Worm (Caenorhabditis elegans): ENCODE results near the gene sgnh-1.

Gene sgnh-1

ce11 chrIV:4864524-4864923 is 25.2 kb upstream of the sgnh-1 start:
- no peak for TF ChIP-seq eor-1 (tag; optimal IDR thresholded peaks at IDR 0.05)
- no peak for TF ChIP-seq ztf-4 (tag; optimal IDR thresholded peaks at IDR 0.05)
- TF ChIP-seq fkh-10 (GFP tag; optimal IDR thresholded peaks at IDR 0.05) = no peak
- no peak for TF ChIP-seq mml-1 (tag; optimal IDR thresholded peaks at IDR 0.05)
- no peak for TF ChIP-seq R02D3.7 (tag; optimal IDR thresholded peaks at IDR 0.05)
- no peak for TF ChIP-seq egl-5 (tag; optimal IDR thresholded peaks at IDR 0.05)
- TF ChIP-seq sea-2 (GFP tag; optimal IDR thresholded peaks at IDR 0.05) = no peak
- TF ChIP-seq fkh-2 (tag; optimal IDR thresholded peaks at IDR 0.05) = no peak
- no peak for TF ChIP-seq hmg-11 (tag; optimal IDR thresholded peaks at IDR 0.05)
- TF ChIP-seq nhr-76 (tag; optimal IDR thresholded peaks at IDR 0.05) = no peak
- TF ChIP-seq unc-39 (tag; optimal IDR thresholded peaks at IDR 0.05) = no peak
- no peak for TF ChIP-seq skn-1 (tag; optimal IDR thresholded peaks at IDR 0.05)
- no peak for TF ChIP-seq mdl-1 (tag; optimal IDR thresholded peaks at IDR 0.05)
- no peak for TF ChIP-seq tbx-2 (tag; optimal IDR thresholded peaks at IDR 0.05)
- TF ChIP-seq elt-2 (tag; optimal IDR thresholded peaks at IDR 0.05) = no peak
- TF ChIP-seq pha-4 (tag; optimal IDR thresholded peaks at IDR 0.05) = no peak
- TF ChIP-seq lsy-12 (tag; optimal IDR thresholded peaks at IDR 0.05) = no peak
- TF ChIP-seq ama-1 (optimal IDR thresholded peaks at IDR 0.05) = no peak

- TF ChIP-seq ZK546.5 (tag; optimal IDR thresholded peaks at IDR 0.05) (no peak), nhr-12 (tag; optimal IDR thresholded peaks at IDR 0.05) (no peak), egl-5 (tag; optimal IDR thresholded peaks at IDR 0.05) (no peak), mml-1 (tag; optimal IDR thresholded peaks at IDR 0.05) (no peak), nhr-76 (tag; optimal IDR thresholded peaks at IDR 0.05) (no peak), ceh-82 (tag; optimal IDR thresholded peaks at IDR 0.05) (no peak), ceh-16 (tag; optimal IDR thresholded peaks at IDR 0.05) (no peak), ztf-11 (tag; optimal IDR thresholded peaks at IDR 0.05) (no peak), fkh-10 (GFP tag; optimal IDR thresholded peaks at IDR 0.05) (no peak)
Observed at ce11 chrIV:4866599-4866998, 23.1 kb upstream of the sgnh-1 start.

ce11 chrIV:4867610-4868009 is 22.1 kb upstream of the sgnh-1 start, which contains the start of gene str-172:
str-172 (minus strand) TSS chrIV:4867710.
- TF ChIP-seq nhr-12 (tag; optimal IDR thresholded peaks at IDR 0.05) (no peak), unc-62 (GFP tag; optimal IDR thresholded peaks at IDR 0.05) (no peak), fkh-2 (tag; optimal IDR thresholded peaks at IDR 0.05) (no peak), snpc-4 (tag; optimal IDR thresholded peaks at IDR 0.05) (no peak), lin-39 (tag; optimal IDR thresholded peaks at IDR 0.05) (no peak)

ce11 chrIV:4870546-4870945 is 19.2 kb upstream of the sgnh-1 start, which contains the start of gene str-175:
str-175 (minus strand) TSS chrIV:4870646.
- no peak for TF ChIP-seq nhr-12 (tag; optimal IDR thresholded peaks at IDR 0.05)
- no peak for TF ChIP-seq mml-1 (tag; optimal IDR thresholded peaks at IDR 0.05)

ce11 chrIV:4874603-4875002 is 15.1 kb upstream of the sgnh-1 start, which contains the start of gene str-174:
str-174 (minus strand) TSS chrIV:4874703.
- no peak for TF ChIP-seq ztf-11 (tag; optimal IDR thresholded peaks at IDR 0.05)
- TF ChIP-seq nfya-1 (tag; optimal IDR thresholded peaks at IDR 0.05; ENCODE audit: insufficient read depth) = no peak
- TF ChIP-seq lsy-12 (tag; optimal IDR thresholded peaks at IDR 0.05) = no peak
- TF ChIP-seq unc-62 (GFP tag; optimal IDR thresholded peaks at IDR 0.05) = no peak
- no peak for TF ChIP-seq zag-1 (tag; optimal IDR thresholded peaks at IDR 0.05)
- TF ChIP-seq fkh-2 (tag; optimal IDR thresholded peaks at IDR 0.05) = no peak
- TF ChIP-seq ceh-82 (tag; optimal IDR thresholded peaks at IDR 0.05) = no peak
- no peak for TF ChIP-seq ceh-9 (tag; optimal IDR thresholded peaks at IDR 0.05)
- no peak for TF ChIP-seq elt-2 (tag; optimal IDR thresholded peaks at IDR 0.05)

- TF ChIP-seq ceh-16 (tag; optimal IDR thresholded peaks at IDR 0.05) (no peak), fkh-10 (GFP tag; optimal IDR thresholded peaks at IDR 0.05) (no peak), eor-1 (tag; optimal IDR thresholded peaks at IDR 0.05) (no peak), nfya-1 (tag; optimal IDR thresholded peaks at IDR 0.05; ENCODE audit: insufficient read depth) (no peak), tbx-2 (tag; optimal IDR thresholded peaks at IDR 0.05) (no peak), lin-39 (tag; optimal IDR thresholded peaks at IDR 0.05) (no peak)
Observed at ce11 chrIV:4877102-4877501, 12.6 kb upstream of the sgnh-1 start, which contains the start of gene str-170. str-170 (plus strand) TSS chrIV:4877402.

- TF ChIP-seq nhr-43 (tag; optimal IDR thresholded peaks at IDR 0.05; ENCODE audit: poor library complexity, severe bottlenecking) (peak; percentile 80), nfya-1 (tag; optimal IDR thresholded peaks at IDR 0.05; ENCODE audit: insufficient read depth) (peak; percentile 70), nhr-25 (tag; optimal IDR thresholded peaks at IDR 0.05) (peak; percentile 83), snpc-4 (tag; optimal IDR thresholded peaks at IDR 0.05) (peak; percentile 98), ama-1 (optimal IDR thresholded peaks at IDR 0.05) (peak; percentile 88), nhr-23 (tag; optimal IDR thresholded peaks at IDR 0.05) (peak; percentile 64), fos-1 (tag; optimal IDR thresholded peaks at IDR 0.05) (no peak), lin-39 (tag; optimal IDR thresholded peaks at IDR 0.05) (peak; percentile 7), ztf-4 (tag; optimal IDR thresholded peaks at IDR 0.05) (no peak), pqm-1 (tag; optimal IDR thresholded peaks at IDR 0.05) (peak; percentile 9), unc-62 (GFP tag; optimal IDR thresholded peaks at IDR 0.05) (peak; percentile 68), R02D3.7 (tag; optimal IDR thresholded peaks at IDR 0.05) (peak; percentile 46), daf-12 (tag; optimal IDR thresholded peaks at IDR 0.05) (no peak), tbx-2 (tag; optimal IDR thresholded peaks at IDR 0.05) (no peak), ztf-11 (tag; optimal IDR thresholded peaks at IDR 0.05) (no peak), elt-1 (tag; optimal IDR thresholded peaks at IDR 0.05) (peak; percentile 60), hmg-11 (tag; optimal IDR thresholded peaks at IDR 0.05) (no peak), elt-2 (tag; optimal IDR thresholded peaks at IDR 0.05) (no peak), elt-3 (tag; optimal IDR thresholded peaks at IDR 0.05) (peak in 1 of 3 experiments; percentile 49), lin-15B (tag; optimal IDR thresholded peaks at IDR 0.05) (peak; percentile 43)
Observed at ce11 chrIV:4880634-4881033, 9.1 kb upstream of the sgnh-1 start.

Measured in whole organism, L3 larva.